Fruit fly (Drosophila melanogaster) whole organism, embryonic: ENCODE data around the gene TTLL4B.

Experiments
- ATbp ChIP-seq: fragments of 200-800 bp; sonication (Bioruptor generic); optimal IDR thresholded peaks from 2 replicates; lab custom pipeline; 2017; ENCODE audit warnings: missing biosample characterization, mild to moderate bottlenecking, missing genetic modification characterization, missing genetic modification reagents
- Abd-B ChIP-seq: fragments of 200-800 bp; sonication (Bioruptor generic); optimal IDR thresholded peaks from 2 replicates; lab custom pipeline; 2018; ENCODE audit warnings: missing biosample characterization, mild to moderate bottlenecking, missing genetic modification characterization, moderate library complexity
- Asciz ChIP-seq: fragments of 200-800 bp; sonication (Bioruptor generic); optimal IDR thresholded peaks from 2 replicates; lab custom pipeline; 2017; ENCODE audit warnings: missing biosample characterization, mild to moderate bottlenecking, missing genetic modification characterization, missing genetic modification reagents
- CG11695 ChIP-seq: fragments of 200-800 bp; sonication (Bioruptor generic); IDR thresholded peaks from 3 replicates; pipeline ENCODE4 v1.3.6; 2022; ENCODE audit warnings: missing biosample characterization, missing genetic modification characterization
- CG12104 ChIP-seq: fragments of 200-800 bp; sonication (Bioruptor generic); optimal IDR thresholded peaks from 3 replicates; lab custom pipeline; 2016; ENCODE audit warnings: missing biosample characterization, missing genetic modification characterization
- CG12155 ChIP-seq: fragments of 200-800 bp; sonication (Bioruptor generic); optimal IDR thresholded peaks from 3 replicates; lab custom pipeline; 2016; ENCODE audit warnings: missing biosample characterization, missing genetic modification characterization
- CG12219 ChIP-seq: fragments of 200-800 bp; sonication (Bioruptor generic); optimal IDR thresholded peaks from 3 replicates; lab custom pipeline; 2018; ENCODE audit warnings: missing biosample characterization, mild to moderate bottlenecking, missing genetic modification characterization
- CG13296 ChIP-seq: fragments of 200-800 bp; sonication (Bioruptor generic); optimal IDR thresholded peaks from 3 replicates; lab custom pipeline; 2018; ENCODE audit warnings: missing biosample characterization, mild to moderate bottlenecking, missing genetic modification characterization
- CG14441 ChIP-seq: fragments of 200-800 bp; sonication (Bioruptor generic); IDR thresholded peaks from 2 replicates; pipeline ENCODE4 v1.3.6; 2022; ENCODE audit warnings: missing biosample characterization, missing genetic modification characterization
- CG14860 ChIP-seq: fragments of 200-800 bp; sonication (Bioruptor generic); IDR thresholded peaks from 3 replicates; pipeline ENCODE4 v1.3.6; 2022; ENCODE audit warnings: missing biosample characterization, missing genetic modification characterization; ENCODE audit not compliant: partially characterized antibody
- CG16779 ChIP-seq: fragments of 200-800 bp; sonication (Bioruptor generic); IDR thresholded peaks from 2 replicates; pipeline ENCODE4 v1.3.6; 2022; ENCODE audit warnings: missing biosample characterization, missing genetic modification characterization
- CG16813 ChIP-seq: fragments of 200-800 bp; sonication (Bioruptor generic); IDR thresholded peaks from 3 replicates; pipeline ENCODE4 v1.3.6; 2022; ENCODE audit warnings: missing biosample characterization, missing genetic modification characterization; ENCODE audit not compliant: partially characterized antibody
- CG31388 ChIP-seq: fragments of 200-800 bp; sonication (Bioruptor generic); optimal IDR thresholded peaks from 2 replicates; lab custom pipeline; 2016; ENCODE audit warnings: missing biosample characterization, missing genetic modification characterization
- CG34376 ChIP-seq: fragments of 200-800 bp; sonication (Bioruptor generic); optimal IDR thresholded peaks from 2 replicates; lab custom pipeline; 2018; ENCODE audit warnings: missing biosample characterization, mild to moderate bottlenecking, missing genetic modification characterization
- CG4424 ChIP-seq: fragments of 200-800 bp; sonication (Bioruptor generic); optimal IDR thresholded peaks from 3 replicates; lab custom pipeline; 2016; ENCODE audit warnings: missing biosample characterization, missing genetic modification characterization
- CG6254 ChIP-seq: fragments of 200-800 bp; sonication (Bioruptor generic); optimal IDR thresholded peaks from 3 replicates; lab custom pipeline; 2017; ENCODE audit warnings: mild to moderate bottlenecking, missing biosample characterization, missing genetic modification reagents, missing genetic modification characterization
- CG6683 ChIP-seq: fragments of 200-800 bp; sonication (Bioruptor generic); optimal IDR thresholded peaks from 2 replicates; lab custom pipeline; 2017; ENCODE audit warnings: missing biosample characterization, mild to moderate bottlenecking, missing genetic modification characterization, missing genetic modification reagents
- CG9727 ChIP-seq: fragments of 200-800 bp; sonication (Bioruptor generic); optimal IDR thresholded peaks from 3 replicates; lab custom pipeline; 2017; ENCODE audit warnings: missing biosample characterization, mild to moderate bottlenecking, missing genetic modification characterization
- CHES-1-like ChIP-seq: fragments of 200-800 bp; sonication (Bioruptor generic); optimal IDR thresholded peaks from 2 replicates; lab custom pipeline; 2016; ENCODE audit warnings: missing biosample characterization, missing genetic modification characterization
- H2.0 ChIP-seq: fragments of 200-800 bp; sonication (Bioruptor generic); IDR thresholded peaks from 2 replicates; pipeline ENCODE4 v1.3.6; 2022; ENCODE audit warnings: missing biosample characterization, missing genetic modification characterization
- HLHmδ ChIP-seq: fragments of 200-800 bp; sonication (Bioruptor generic); optimal IDR thresholded peaks from 2 replicates; lab custom pipeline; 2018; ENCODE audit warnings: missing biosample characterization, mild to moderate bottlenecking, missing genetic modification characterization, moderate library complexity
- Hand ChIP-seq: fragments of 200-800 bp; sonication (Bioruptor generic); optimal IDR thresholded peaks from 2 replicates; lab custom pipeline; 2017; ENCODE audit warnings: mild to moderate bottlenecking, missing biosample characterization, missing genetic modification reagents, missing genetic modification characterization
- Hr39 ChIP-seq: fragments of >200 bp; optimal IDR thresholded peaks from 2 replicates; lab custom pipeline; 2017
- Kr ChIP-seq: fragments of 200-800 bp; sonication (Bioruptor generic); optimal IDR thresholded peaks from 2 replicates; lab custom pipeline; 2017; ENCODE audit warnings: missing biosample characterization, mild to moderate bottlenecking, missing genetic modification characterization
- Lhr ChIP-seq: fragments of 200-800 bp; sonication (Bioruptor generic); optimal IDR thresholded peaks from 3 replicates; lab custom pipeline; 2017; ENCODE audit warnings: mild to moderate bottlenecking, missing biosample characterization, missing genetic modification reagents, missing genetic modification characterization
- Myb ChIP-seq: fragments of 200-800 bp; sonication (Bioruptor generic); optimal IDR thresholded peaks from 2 replicates; lab custom pipeline; 2016; ENCODE audit warnings: missing biosample characterization, missing genetic modification characterization
- Nf-YC ChIP-seq: fragments of 200-800 bp; optimal IDR thresholded peaks from 3 replicates; lab custom pipeline; 2019; ENCODE audit warnings: missing biosample characterization, mild to moderate bottlenecking, missing genetic modification characterization, moderate library complexity
- Spps ChIP-seq: fragments of 200-800 bp; sonication (Bioruptor generic); optimal IDR thresholded peaks from 2 replicates; lab custom pipeline; 2018; ENCODE audit warnings: missing biosample characterization, mild to moderate bottlenecking, missing genetic modification characterization
- ato ChIP-seq: fragments of 200-800 bp; sonication (Bioruptor generic); IDR thresholded peaks from 2 replicates; pipeline ENCODE4 v1.3.6; 2022; ENCODE audit warnings: missing biosample characterization, missing genetic modification characterization; ENCODE audit not compliant: partially characterized antibody
- bowl ChIP-seq: fragments of 200-800 bp; sonication (Bioruptor generic); IDR thresholded peaks from 2 replicates; pipeline ENCODE4 v1.3.6; 2022; ENCODE audit warnings: missing biosample characterization, missing genetic modification characterization
- br ChIP-seq: fragments of >200 bp; optimal IDR thresholded peaks from 2 replicates; lab custom pipeline; 2017
- chif ChIP-seq, 2 experiments: fragments of 200-800 bp; sonication (Bioruptor generic); optimal IDR thresholded peaks; 3 replicates each; lab custom pipeline; 2016; ENCODE audit warnings: missing biosample characterization in 2 of 2, missing genetic modification characterization in 2 of 2
- ems ChIP-seq: fragments of 200-800 bp; sonication (Bioruptor generic); optimal IDR thresholded peaks from 3 replicates; lab custom pipeline; 2016; ENCODE audit warnings: missing biosample characterization, missing genetic modification characterization
- gcm ChIP-seq: fragments of 200-800 bp; sonication (Bioruptor generic); optimal IDR thresholded peaks from 2 replicates; lab custom pipeline; 2019; ENCODE audit warnings: missing biosample characterization, mild to moderate bottlenecking, missing genetic modification characterization, moderate library complexity
- grau ChIP-seq: fragments of 200-800 bp; optimal IDR thresholded peaks from 3 replicates; lab custom pipeline; 2019; ENCODE audit warnings: missing biosample characterization, mild to moderate bottlenecking, missing genetic modification characterization, moderate library complexity
- gro ChIP-seq: fragments of 200-800 bp; sonication (Bioruptor generic); optimal IDR thresholded peaks from 2 replicates; lab custom pipeline; 2016; ENCODE audit warnings: missing biosample characterization, missing genetic modification characterization
- gsb ChIP-seq: fragments of 200-800 bp; sonication (Bioruptor generic); IDR thresholded peaks from 2 replicates; pipeline ENCODE4 v1.3.6; 2022; ENCODE audit warnings: missing biosample characterization, missing genetic modification characterization
- inv ChIP-seq: fragments of 200-800 bp; sonication (Bioruptor generic); IDR thresholded peaks from 2 replicates; pipeline ENCODE4 v1.3.6; 2022; ENCODE audit warnings: missing biosample characterization, missing genetic modification characterization; ENCODE audit not compliant: partially characterized antibody
- lbe ChIP-seq: fragments of 200-800 bp; sonication (Bioruptor generic); optimal IDR thresholded peaks from 2 replicates; lab custom pipeline; 2016; ENCODE audit warnings: missing biosample characterization, mild to moderate bottlenecking, missing genetic modification characterization
- lmd ChIP-seq: fragments of 200-800 bp; sonication (Bioruptor generic); IDR thresholded peaks from 2 replicates; pipeline ENCODE4 v1.3.6; 2022; ENCODE audit warnings: missing biosample characterization, missing genetic modification characterization
- lola ChIP-seq, 3 experiments: fragments of >200 bp in 2 of 3; fragments of 200-800 bp in 1 of 3; sonication (Bioruptor generic) in 1 of 3; optimal IDR thresholded peaks; 2 replicates each; lab custom pipeline; 2017 to 2019; ENCODE audit warnings: missing biosample characterization in 3 of 3, missing genetic modification characterization in 3 of 3, mild to moderate bottlenecking in 1 of 3, moderate library complexity in 1 of 3
- onecut ChIP-seq: fragments of 200-800 bp; sonication (Bioruptor generic); IDR thresholded peaks from 2 replicates; pipeline ENCODE4 v1.3.6; 2022; ENCODE audit warnings: missing biosample characterization, missing genetic modification characterization
- pita ChIP-seq: fragments of 200-800 bp; sonication (Bioruptor generic); optimal IDR thresholded peaks from 2 replicates; lab custom pipeline; 2017; ENCODE audit warnings: missing biosample characterization, mild to moderate bottlenecking, missing genetic modification characterization
- scrt ChIP-seq: fragments of 200-800 bp; sonication (Bioruptor generic); optimal IDR thresholded peaks from 2 replicates; lab custom pipeline; 2018; ENCODE audit warnings: missing biosample characterization, mild to moderate bottlenecking, missing genetic modification characterization, moderate library complexity
- sens ChIP-seq: fragments of 200-800 bp; sonication (Bioruptor generic); peaks from one replicate; lab custom pipeline; 2016; ENCODE audit warnings: missing biosample characterization, missing genetic modification characterization
- stc ChIP-seq: fragments of 200-800 bp; sonication (Bioruptor generic); IDR thresholded peaks from 2 replicates; pipeline ENCODE4 v1.3.6; 2022; ENCODE audit warnings: missing biosample characterization, missing genetic modification characterization
- tio ChIP-seq: fragments of 200-800 bp; sonication (Bioruptor generic); optimal IDR thresholded peaks from 2 replicates; lab custom pipeline; 2017; ENCODE audit warnings: missing biosample characterization, missing genetic modification characterization, inconsistent platforms
- wor ChIP-seq: fragments of 200-800 bp; sonication (Bioruptor generic); IDR thresholded peaks from 2 replicates; pipeline ENCODE4 v1.3.6; 2022; ENCODE audit warnings: missing biosample characterization, missing genetic modification characterization
- zfh2 ChIP-seq: fragments of 200-800 bp; sonication (Bioruptor generic); optimal IDR thresholded peaks from 2 replicates; lab custom pipeline; 2016; ENCODE audit warnings: missing biosample characterization, missing genetic modification characterization

TTLL4B gene

DNA sequence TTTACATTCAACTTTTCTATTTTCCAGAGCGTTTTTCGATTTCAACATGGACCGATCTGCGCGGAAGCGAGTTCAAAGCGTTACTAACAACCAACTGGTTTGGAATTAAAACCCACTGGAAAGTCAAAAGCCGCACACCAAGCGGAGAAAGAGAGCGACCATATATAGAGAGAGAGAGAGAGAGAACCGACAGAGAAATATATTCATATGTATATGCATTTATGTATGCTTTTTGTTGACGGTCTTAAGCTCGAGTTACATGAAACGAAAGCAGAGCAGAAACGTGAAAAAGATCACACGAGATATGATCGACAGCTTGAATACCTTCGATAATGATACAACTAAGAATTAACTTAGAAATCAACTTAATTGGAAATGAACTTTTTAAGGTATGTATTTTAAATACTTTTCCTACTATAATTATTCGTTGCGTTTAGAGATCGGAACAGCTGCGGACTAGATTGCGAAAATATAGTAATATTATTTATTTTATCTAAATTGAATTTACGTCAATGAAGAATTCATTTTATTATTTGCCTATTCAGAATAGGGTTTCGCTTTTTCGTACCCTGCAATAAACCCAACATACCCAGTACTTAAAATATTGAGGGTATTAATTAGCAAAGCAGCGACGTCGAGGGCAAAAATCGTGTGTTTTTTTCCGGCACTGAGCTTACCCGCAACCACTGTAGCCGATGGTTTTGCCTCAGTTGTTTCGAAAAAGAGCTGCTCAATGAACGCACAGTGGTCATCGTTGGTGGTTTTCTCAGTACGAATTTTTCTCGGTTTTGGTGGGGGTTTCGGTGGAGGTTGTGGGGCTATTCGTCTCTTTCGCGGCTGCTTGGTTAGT lies 26.5 kb downstream of the TTLL4B start (continued):
- peak; percentile 32 for TF ChIP-seq Lhr (GFP tag; lab: Kevin White, UChicago)
- no peak for TF ChIP-seq gro
- TF ChIP-seq CG31388 (GFP tag; lab: Kevin White, UChicago): no peak
- no peak for TF ChIP-seq pita (GFP tag; lab: Kevin White, UChicago)
- peak; percentile 12 for TF ChIP-seq scrt
- peak; percentile 31; the same call in 1 of the 2 replicates for TF ChIP-seq wor (GFP tag; lab: Robert Waterston, UW)
- peak; percentile 62 for TF ChIP-seq grau (tag; lab: Kevin White, UChicago)
- TF ChIP-seq CG34376 (GFP tag; lab: Kevin White, UChicago): no peak
- TF ChIP-seq ato (GFP tag; lab: Robert Waterston, UW): no peak
- no peak for TF ChIP-seq br
- TF ChIP-seq ATbp (GFP tag; lab: Kevin White, UChicago): peak; percentile 59
- TF ChIP-seq Hand (GFP tag; lab: Kevin White, UChicago): no peak
- TF ChIP-seq lola (GFP tag; optimal IDR thresholded peaks at IDR 0.05; lab: Kevin White, UChicago): peak in 1 of 3 experiments; percentile 61
- TF ChIP-seq HLHmδ (GFP tag; lab: Kevin White, UChicago): no peak
- TF ChIP-seq Myb: no peak
- TF ChIP-seq lbe: no peak
- TF ChIP-seq CG16779: no peak
- no peak for TF ChIP-seq bowl (GFP tag; lab: Robert Waterston, UW)
- 0 out of 2 replicates have a peak, but pooled peaks have one; percentile 30 for TF ChIP-seq stc (GFP tag; lab: Robert Waterston, UW)
- no peak for TF ChIP-seq chif (GFP tag; optimal IDR thresholded peaks at IDR 0.05; lab: Kevin White, UChicago)
- no peak for TF ChIP-seq ems (GFP tag; lab: Kevin White, UChicago)
- peak; percentile 44 for TF ChIP-seq Asciz
- no peak for TF ChIP-seq gsb (GFP tag; lab: Robert Waterston, UW)
- 0 out of 2 replicates have a peak, but pooled peaks have one; percentile 12 for TF ChIP-seq onecut (GFP tag; lab: Robert Waterston, UW)
- peak; percentile 43 for TF ChIP-seq CG12104 (GFP tag; lab: Kevin White, UChicago)
- TF ChIP-seq CG11695 (GFP tag; lab: Robert Waterston, UW): no peak
- no peak for TF ChIP-seq CG16813 (GFP tag; lab: Robert Waterston, UW)
- peak; percentile 35 for TF ChIP-seq gcm
- TF ChIP-seq CG12219 (GFP tag; lab: Kevin White, UChicago): peak; percentile 13
- TF ChIP-seq tio (GFP tag; lab: Kevin White, UChicago): peak; percentile 73
- peak; percentile 51; the same call in 1 of the 2 replicates for TF ChIP-seq CG14441 (GFP tag; lab: Robert Waterston, UW)
- TF ChIP-seq CG12155: peak; percentile 18
- no peak for TF ChIP-seq zfh2 (GFP tag; lab: Kevin White, UChicago)
- no peak for TF ChIP-seq CG6683 (GFP tag; lab: Kevin White, UChicago)
- peak; percentile 43 for TF ChIP-seq Abd-B
- peak; percentile 66 for TF ChIP-seq lmd
- no peak for TF ChIP-seq CHES-1-like (GFP tag; lab: Kevin White, UChicago)
- peak; percentile 16 for TF ChIP-seq Nf-YC (tag; lab: Kevin White, UChicago)
- TF ChIP-seq Hr39 (lab: Kevin White, UChicago): no peak
- TF ChIP-seq CG13296 (GFP tag; lab: Kevin White, UChicago): peak; percentile 18
- TF ChIP-seq CG6254 (GFP tag; lab: Kevin White, UChicago): no peak
- no peak for TF ChIP-seq CG14860 (GFP tag; lab: Robert Waterston, UW)
- TF ChIP-seq Spps (tag; lab: Kevin White, UChicago): no peak
- no peak for TF ChIP-seq Kr (GFP tag; lab: Kevin White, UChicago)
- peak; percentile 73 for TF ChIP-seq sens (GFP tag; lab: Kevin White, UChicago)
- TF ChIP-seq H2.0 (GFP tag; lab: Robert Waterston, UW): peak; percentile 30; the same call in 1 of the 2 replicates
- TF ChIP-seq inv: no peak
- TF ChIP-seq CG4424 (GFP tag; lab: Kevin White, UChicago): peak; percentile 37
- TF ChIP-seq CG9727 (GFP tag; lab: Kevin White, UChicago): peak; percentile 34
